Worm (Caenorhabditis elegans) whole organism, L1 larva: Measurements from ENCODE around the gene F37C12.21.

Experiments used
- F16B12.6 ChIP-seq: fragments of 150-350 bp; optimal IDR thresholded peaks from 2 replicates; lab custom pipeline; 2014; ENCODE audit warnings: missing biosample characterization, missing genetic modification characterization
- alr-1 ChIP-seq: fragments of 200-800 bp; sonication (Bioruptor generic); optimal IDR thresholded peaks from 2 replicates; lab custom pipeline; 2018; ENCODE audit warnings: borderline replicate concordance, mild to moderate bottlenecking, missing genetic modification characterization, missing compliant biosample characterization
- aly-2 ChIP-seq: fragments of 150-350 bp; optimal IDR thresholded peaks from 2 replicates; lab custom pipeline; 2014; ENCODE audit warnings: missing biosample characterization, missing genetic modification characterization
- ceh-63 ChIP-seq: fragments of 200-800 bp; sonication (Bioruptor generic); optimal IDR thresholded peaks from 2 replicates; lab custom pipeline; 2018; ENCODE audit warnings: mild to moderate bottlenecking, missing genetic modification characterization, missing compliant biosample characterization
- ceh-8 ChIP-seq: fragments of 200-800 bp; sonication (Bioruptor generic); optimal IDR thresholded peaks from 2 replicates; lab custom pipeline; 2018; ENCODE audit warnings: mild to moderate bottlenecking, missing genetic modification characterization, moderate library complexity, missing compliant biosample characterization
- ceh-88 ChIP-seq: fragments of 200-800 bp; sonication (Bioruptor generic); IDR thresholded peaks from 2 replicates; pipeline ENCODE4 v1.3.6; 2022; ENCODE audit warnings: missing genetic modification characterization, missing compliant biosample characterization
- ceh-90 ChIP-seq: sonication (generic microtip); optimal IDR thresholded peaks from 2 replicates; lab custom pipeline; 2016; ENCODE audit warnings: missing genetic modification characterization, missing compliant biosample characterization
- ces-1 ChIP-seq: fragments of 150-350 bp; optimal IDR thresholded peaks from 2 replicates; lab custom pipeline; 2014; ENCODE audit warnings: missing biosample characterization, missing genetic modification reagents, missing genetic modification characterization
- efl-1 ChIP-seq, 4 experiments: fragments of 150-350 bp; optimal IDR thresholded peaks in 3 of 4; peaks in 1 of 4; 1 replicate in 1 of 4; 2 replicates in 3 of 4; lab custom pipeline; 2014; ENCODE audit warnings: missing biosample characterization in 2 of 4, missing genetic modification characterization in 2 of 4, missing genetic modification reagents in 2 of 4
- efl-3 ChIP-seq: fragments of 200-800 bp; sonication (Bioruptor generic); optimal IDR thresholded peaks from 2 replicates; lab custom pipeline; 2018; ENCODE audit warnings: mild to moderate bottlenecking, missing genetic modification characterization, missing compliant biosample characterization
- egl-27 ChIP-seq, 2 experiments: fragments of 150-350 bp in 1 of 2; sonication (generic microtip); optimal IDR thresholded peaks; 3 replicates each; lab custom pipeline; 2017 to 2018; ENCODE audit warnings: missing biosample characterization in 2 of 2, missing genetic modification characterization in 2 of 2, missing genetic modification reagents in 2 of 2
- elt-2 ChIP-seq: sonication (generic microtip); optimal IDR thresholded peaks from 2 replicates; lab custom pipeline; 2016; ENCODE audit warnings: missing genetic modification characterization, mild to moderate bottlenecking, inconsistent platforms, missing compliant biosample characterization, missing genetic modification reagents
- elt-3 ChIP-seq, 6 experiments: fragments of 150-350 bp in 1 of 6; sonication (generic microtip); optimal IDR thresholded peaks; 2 replicates each; lab custom pipeline; 2017 to 2018; ENCODE audit warnings: missing biosample characterization in 6 of 6, missing genetic modification characterization in 6 of 6, inconsistent platforms in 1 of 6
- ets-5 ChIP-seq: fragments of 200-800 bp; sonication (Bioruptor generic); IDR thresholded peaks from 2 replicates; pipeline ENCODE4 v1.3.6; 2022; ENCODE audit warnings: missing genetic modification characterization, missing compliant biosample characterization
- fkh-10 ChIP-seq: sonication (generic microtip); optimal IDR thresholded peaks from 2 replicates; lab custom pipeline; 2017; ENCODE audit warnings: missing biosample characterization, missing genetic modification reagents, missing genetic modification characterization
- fos-1 ChIP-seq: fragments of 150-350 bp; optimal IDR thresholded peaks from 2 replicates; lab custom pipeline; 2014; ENCODE audit warnings: missing biosample characterization, missing genetic modification characterization
- grh-1 ChIP-seq: fragments of 200-800 bp; sonication (Bioruptor generic); IDR thresholded peaks from 2 replicates; pipeline ENCODE4 v1.3.6; 2022; ENCODE audit warnings: missing genetic modification reagents, missing genetic modification characterization, missing compliant biosample characterization
- hpl-2 ChIP-seq: fragments of 150-350 bp; optimal IDR thresholded peaks from 2 replicates; lab custom pipeline; 2014; ENCODE audit warnings: missing biosample characterization, missing genetic modification reagents, missing genetic modification characterization
- irx-1 ChIP-seq: sonication (generic microtip); optimal IDR thresholded peaks from 2 replicates; lab custom pipeline; 2016; ENCODE audit warnings: missing genetic modification characterization, missing compliant biosample characterization
- isw-1 ChIP-seq: fragments of 200-800 bp; sonication (Bioruptor generic); IDR thresholded peaks from 2 replicates; pipeline ENCODE4 v1.3.6; 2022; ENCODE audit warnings: missing genetic modification characterization, missing compliant biosample characterization
- jun-1 ChIP-seq: fragments of 150-350 bp; optimal IDR thresholded peaks from 2 replicates; lab custom pipeline; 2014; ENCODE audit warnings: missing biosample characterization, missing genetic modification reagents, missing genetic modification characterization
- lin-13 ChIP-seq: fragments of 150-350 bp; optimal IDR thresholded peaks from 2 replicates; lab custom pipeline; 2014; ENCODE audit warnings: missing biosample characterization, missing genetic modification reagents, missing genetic modification characterization
- lin-39 ChIP-seq: fragments of 150-350 bp; optimal IDR thresholded peaks from 2 replicates; lab custom pipeline; 2014; ENCODE audit warnings: missing biosample characterization, missing genetic modification reagents, missing genetic modification characterization
- lsy-2 ChIP-seq, 2 experiments: fragments of 150-350 bp; optimal IDR thresholded peaks; 2 replicates each; lab custom pipeline; 2014; ENCODE audit warnings: missing biosample characterization in 2 of 2, missing genetic modification characterization in 2 of 2
- mef-2 ChIP-seq: fragments of 150-350 bp; optimal IDR thresholded peaks from 2 replicates; lab custom pipeline; 2014; ENCODE audit warnings: missing biosample characterization, missing genetic modification characterization
- mep-1 ChIP-seq: fragments of 150-350 bp; optimal IDR thresholded peaks from 2 replicates; lab custom pipeline; 2014; ENCODE audit warnings: missing biosample characterization, missing genetic modification characterization
- nhr-11 ChIP-seq: fragments of 150-350 bp; optimal IDR thresholded peaks from 2 replicates; lab custom pipeline; 2014; ENCODE audit warnings: missing biosample characterization, missing genetic modification characterization
- nhr-12 ChIP-seq: sonication (generic microtip); optimal IDR thresholded peaks from 2 replicates; lab custom pipeline; 2017; ENCODE audit warnings: missing biosample characterization, missing genetic modification characterization
- nhr-19 ChIP-seq: fragments of 200-800 bp; sonication (Bioruptor generic); conservative IDR thresholded peaks from 2 replicates; pipeline ENCODE4 v1.3.6; 2022; ENCODE audit warnings: missing genetic modification characterization, missing compliant biosample characterization
- nhr-20 ChIP-seq: sonication (generic microtip); optimal IDR thresholded peaks from 2 replicates; lab custom pipeline; 2016; ENCODE audit warnings: mild to moderate bottlenecking, missing genetic modification characterization, missing compliant biosample characterization
- nhr-237 ChIP-seq: fragments of 150-350 bp; optimal IDR thresholded peaks from 2 replicates; lab custom pipeline; 2014; ENCODE audit warnings: missing biosample characterization, missing genetic modification characterization
- nhr-28 ChIP-seq: fragments of 150-350 bp; optimal IDR thresholded peaks from 2 replicates; lab custom pipeline; 2014; ENCODE audit warnings: missing biosample characterization, missing genetic modification characterization
- nhr-47 ChIP-seq: sonication (generic microtip); optimal IDR thresholded peaks from 2 replicates; lab custom pipeline; 2016; ENCODE audit warnings: mild to moderate bottlenecking, missing genetic modification characterization, moderate library complexity, missing compliant biosample characterization
- nhr-71 ChIP-seq: sonication (generic microtip); optimal IDR thresholded peaks from 2 replicates; lab custom pipeline; 2016; ENCODE audit warnings: mild to moderate bottlenecking, missing genetic modification characterization, moderate library complexity, missing compliant biosample characterization
- nhr-76 ChIP-seq: sonication (generic microtip); optimal IDR thresholded peaks from 2 replicates; lab custom pipeline; 2017; ENCODE audit warnings: missing biosample characterization, missing genetic modification characterization
- nhr-85 ChIP-seq: sonication (generic microtip); peaks from one replicate; lab custom pipeline; 2016; ENCODE audit warnings: missing genetic modification characterization, inconsistent platforms, missing compliant biosample characterization
- nhr-90 ChIP-seq: sonication (generic microtip); optimal IDR thresholded peaks from 2 replicates; lab custom pipeline; 2016; ENCODE audit warnings: mild to moderate bottlenecking, missing genetic modification characterization, missing compliant biosample characterization; ENCODE audit not compliant: poor library complexity
- pag-3 ChIP-seq: sonication (generic microtip); optimal IDR thresholded peaks from 2 replicates; lab custom pipeline; 2017; ENCODE audit warnings: missing genetic modification characterization, mild to moderate bottlenecking, missing compliant biosample characterization, antibody characterized with exemption, borderline replicate concordance; ENCODE audit not compliant: insufficient read depth
- pqm-1 ChIP-seq: sonication (generic microtip); optimal IDR thresholded peaks from 3 replicates; lab custom pipeline; 2017; ENCODE audit warnings: missing biosample characterization, missing genetic modification characterization
- skn-1 ChIP-seq: fragments of 150-350 bp; optimal IDR thresholded peaks from 2 replicates; lab custom pipeline; 2014; ENCODE audit warnings: missing biosample characterization, missing genetic modification characterization
- sup-37 ChIP-seq: fragments of 200-800 bp; sonication (Bioruptor generic); optimal IDR thresholded peaks from 2 replicates; lab custom pipeline; 2018; ENCODE audit warnings: mild to moderate bottlenecking, missing genetic modification characterization, missing compliant biosample characterization
- swsn-7 ChIP-seq: sonication (generic microtip); optimal IDR thresholded peaks from 2 replicates; lab custom pipeline; 2016; ENCODE audit warnings: missing genetic modification characterization, missing compliant biosample characterization
- unc-130 ChIP-seq: fragments of 150-350 bp; optimal IDR thresholded peaks from 2 replicates; lab custom pipeline; 2017; ENCODE audit warnings: missing biosample characterization, missing genetic modification characterization, inconsistent platforms
- unc-30 ChIP-seq: sonication (generic microtip); optimal IDR thresholded peaks from 2 replicates; lab custom pipeline; 2017; ENCODE audit warnings: missing biosample characterization, missing genetic modification characterization
- unc-62 ChIP-seq: fragments of 150-350 bp; optimal IDR thresholded peaks from 2 replicates; lab custom pipeline; 2014; ENCODE audit warnings: missing biosample characterization, missing genetic modification reagents, missing genetic modification characterization
- unc-86 ChIP-seq: sonication (generic microtip); optimal IDR thresholded peaks from 2 replicates; lab custom pipeline; 2016; ENCODE audit warnings: missing genetic modification characterization, missing compliant biosample characterization
- unc-98 ChIP-seq: fragments of 200-800 bp; sonication (Bioruptor generic); IDR thresholded peaks from 2 replicates; pipeline ENCODE4 v1.3.6; 2022; ENCODE audit warnings: missing genetic modification characterization, missing compliant biosample characterization
- vab-15 ChIP-seq: sonication (generic microtip); optimal IDR thresholded peaks from 2 replicates; lab custom pipeline; 2017; ENCODE audit warnings: missing genotype, mild to moderate bottlenecking, missing genetic modification characterization, missing compliant biosample characterization
- xbp-1 ChIP-seq: sonication (generic microtip); optimal IDR thresholded peaks from 2 replicates; lab custom pipeline; 2016; ENCODE audit warnings: missing genetic modification characterization, missing compliant biosample characterization
- zag-1 ChIP-seq: fragments of 150-350 bp; optimal IDR thresholded peaks from 2 replicates; lab custom pipeline; 2014; ENCODE audit warnings: missing biosample characterization, missing genetic modification characterization
- ztf-11 ChIP-seq, 2 experiments: sonication (generic microtip); optimal IDR thresholded peaks; 2 replicates each; lab custom pipeline; 2016 to 2017; ENCODE audit warnings: missing genetic modification characterization in 2 of 2, missing biosample characterization in 1 of 2, missing compliant biosample characterization in 1 of 2

The F37C12.21 gene

ce11 chrIII:7179538-7180301 lies 8.4 kb upstream of the F37C12.21 start, which contains the start of the genes rps-14 and rpl-36 (continued):
- TF ChIP-seq elt-3 (tag; optimal IDR thresholded peaks at IDR 0.05; lab: Kevin White, UChicago) (peak in 3 of 6 experiments; percentile 76 to 94 (median 88)), unc-86 (tag; lab: Kevin White, UChicago) (peak; percentile 80), nhr-19 (GFP tag; lab: Robert Waterston, UW) (peak; percentile 92), grh-1 (GFP tag; lab: Robert Waterston, UW) (peak; percentile 70), nhr-28 (tag; lab: Kevin White, UChicago) (no peak), ceh-90 (tag; lab: Kevin White, UChicago) (peak; percentile 34), ces-1 (GFP tag; lab: Kevin White, UChicago) (no peak), unc-62 (GFP tag; lab: Kevin White, UChicago) (no peak), ceh-88 (peak; percentile 68), lin-13 (GFP tag; lab: Kevin White, UChicago) (peak; percentile 87), nhr-71 (tag; lab: Kevin White, UChicago) (peak; percentile 93), pag-3 (no peak), nhr-12 (tag; lab: Kevin White, UChicago) (no peak), isw-1 (GFP tag; lab: Robert Waterston, UW) (peak; percentile 94), efl-3 (no peak), ztf-11 (tag; optimal IDR thresholded peaks at IDR 0.05; lab: Kevin White, UChicago) (peak in 1 of 2 experiments; percentile 75), ceh-63 (GFP tag; lab: Kevin White, UChicago) (no peak), swsn-7 (tag; lab: Kevin White, UChicago) (peak; percentile 92), fos-1 (tag; lab: Kevin White, UChicago) (peak; percentile 84), F16B12.6 (tag; lab: Kevin White, UChicago) (peak; percentile 69), fkh-10 (peak; percentile 66), mef-2 (tag; lab: Kevin White, UChicago) (peak; percentile 27), nhr-20 (tag; lab: Kevin White, UChicago) (peak; percentile 94), xbp-1 (tag; lab: Kevin White, UChicago) (peak; percentile 94), unc-30 (tag; lab: Kevin White, UChicago) (no peak), alr-1 (tag; lab: Kevin White, UChicago) (no peak), egl-27 (tag; optimal IDR thresholded peaks at IDR 0.05; lab: Kevin White, UChicago) (peak in 1 of 2 experiments; percentile 59), lin-39 (tag; lab: Kevin White, UChicago) (peak; percentile 62), unc-98 (GFP tag; lab: Robert Waterston, UW) (no peak), lsy-2 (tag; optimal IDR thresholded peaks at IDR 0.05; lab: Kevin White, UChicago) (peak; percentile 95 to 96), ets-5 (GFP tag; lab: Robert Waterston, UW) (no peak), nhr-90 (tag; lab: Kevin White, UChicago) (peak; percentile 92), efl-1 (optimal IDR thresholded peaks at IDR 0.05; lab: Kevin White, UChicago) (peak; percentile 90 to 92), efl-1 (GFP tag; optimal IDR thresholded peaks at IDR 0.05 in 1 of 2; lab: Kevin White, UChicago) (peak; percentile 82 to 97), aly-2 (peak; percentile 47), unc-130 (tag; lab: Kevin White, UChicago) (peak; percentile 96), nhr-11 (tag; lab: Kevin White, UChicago) (peak; percentile 30), pqm-1 (tag; lab: Kevin White, UChicago) (no peak), skn-1 (tag; lab: Kevin White, UChicago) (peak; percentile 94), zag-1 (tag; lab: Kevin White, UChicago) (peak; percentile 51), elt-2 (tag; lab: Kevin White, UChicago) (peak; percentile 44), nhr-47 (tag; lab: Kevin White, UChicago) (peak; percentile 92), mep-1 (tag; lab: Kevin White, UChicago) (peak; percentile 96), nhr-237 (tag; lab: Kevin White, UChicago) (peak; percentile 74), irx-1 (tag; lab: Kevin White, UChicago) (peak; percentile 83), nhr-76 (no peak), jun-1 (tag; lab: Kevin White, UChicago) (peak; percentile 86), hpl-2 (GFP tag; lab: Kevin White, UChicago) (peak; percentile 78), nhr-85 (tag; lab: Kevin White, UChicago) (peak; percentile 94), vab-15 (peak; percentile 5), ceh-8 (GFP tag; lab: Kevin White, UChicago) (peak; percentile 67), sup-37 (GFP tag; lab: Kevin White, UChicago) (no peak)
